Worm (Caenorhabditis elegans) whole organism, L2 larva: ENCODE results near the gene F25H9.6.

Experiments
- C34F6.9 ChIP-seq: fragments of 150-350 bp; optimal IDR thresholded peaks from 2 replicates; lab custom pipeline; 2014; ENCODE audit warnings: missing biosample characterization, missing genetic modification characterization
- F13H6.1 ChIP-seq: sonication (generic microtip); optimal IDR thresholded peaks from 2 replicates; lab custom pipeline; 2016; ENCODE audit warnings: missing genetic modification characterization, missing compliant biosample characterization
- ZK546.5 ChIP-seq: sonication (generic microtip); optimal IDR thresholded peaks from 2 replicates; lab custom pipeline; 2017; ENCODE audit warnings: missing biosample characterization, missing genetic modification characterization
- alr-1 ChIP-seq: fragments of 150-350 bp; optimal IDR thresholded peaks from 2 replicates; lab custom pipeline; 2014; ENCODE audit warnings: missing biosample characterization, missing genetic modification characterization
- aly-2 ChIP-seq: fragments of 150-350 bp; optimal IDR thresholded peaks from 2 replicates; lab custom pipeline; 2014; ENCODE audit warnings: missing biosample characterization, missing genetic modification characterization
- ama-1 ChIP-seq: fragments of 150-350 bp; optimal IDR thresholded peaks from 2 replicates; lab custom pipeline; 2018; ENCODE audit warnings: inconsistent platforms
- blmp-1 ChIP-seq: sonication (generic microtip); optimal IDR thresholded peaks from 2 replicates; lab custom pipeline; 2017; ENCODE audit warnings: missing genetic modification characterization, mild to moderate bottlenecking, missing compliant biosample characterization, antibody characterized with exemption, moderate library complexity; ENCODE audit not compliant: insufficient read depth
- ceh-16 ChIP-seq: fragments of 150-350 bp; optimal IDR thresholded peaks from 2 replicates; lab custom pipeline; 2014; ENCODE audit warnings: missing biosample characterization, missing genetic modification characterization
- ceh-82 ChIP-seq: fragments of 150-350 bp; optimal IDR thresholded peaks from 2 replicates; lab custom pipeline; 2014; ENCODE audit warnings: missing biosample characterization, missing genetic modification characterization
- crh-2 ChIP-seq: sonication (generic microtip); optimal IDR thresholded peaks from 2 replicates; lab custom pipeline; 2017; ENCODE audit warnings: missing biosample characterization, missing genetic modification characterization
- dmd-4 ChIP-seq: sonication (generic microtip); optimal IDR thresholded peaks from 2 replicates; lab custom pipeline; 2017; ENCODE audit warnings: missing biosample characterization, missing genetic modification characterization
- egl-27 ChIP-seq: sonication (generic microtip); optimal IDR thresholded peaks from 3 replicates; lab custom pipeline; 2017; ENCODE audit warnings: missing biosample characterization, missing genetic modification reagents, missing genetic modification characterization
- elt-1 ChIP-seq: fragments of 150-350 bp; optimal IDR thresholded peaks from 2 replicates; lab custom pipeline; 2014; ENCODE audit warnings: missing biosample characterization, missing genetic modification characterization
- elt-3 ChIP-seq: sonication (generic microtip); optimal IDR thresholded peaks from 2 replicates; lab custom pipeline; 2017; ENCODE audit warnings: missing biosample characterization, missing genetic modification characterization
- fos-1 ChIP-seq: fragments of 150-350 bp; optimal IDR thresholded peaks from 2 replicates; lab custom pipeline; 2014; ENCODE audit warnings: missing biosample characterization, missing genetic modification characterization
- lin-11 ChIP-seq: fragments of 150-350 bp; sonication (generic microtip); optimal IDR thresholded peaks from 2 replicates; lab custom pipeline; 2014; ENCODE audit warnings: missing biosample characterization, missing genetic modification characterization, inconsistent platforms, mixed read lengths
- lin-13 ChIP-seq: fragments of 150-350 bp; optimal IDR thresholded peaks from 2 replicates; lab custom pipeline; 2014; ENCODE audit warnings: missing biosample characterization, missing genetic modification reagents, missing genetic modification characterization
- lsy-2 ChIP-seq, 2 experiments: fragments of 150-350 bp in 1 of 2; sonication (generic microtip) in 1 of 2; optimal IDR thresholded peaks; 2 replicates each; lab custom pipeline; 2014 to 2017; ENCODE audit warnings: missing biosample characterization in 2 of 2, missing genetic modification characterization in 2 of 2
- mbf-1 ChIP-seq: sonication (generic microtip); optimal IDR thresholded peaks from 2 replicates; lab custom pipeline; 2017; ENCODE audit warnings: missing biosample characterization, missing genetic modification characterization
- nhr-11 ChIP-seq: fragments of 150-350 bp; optimal IDR thresholded peaks from 2 replicates; lab custom pipeline; 2014; ENCODE audit warnings: missing biosample characterization, missing genetic modification characterization
- nhr-129 ChIP-seq: fragments of 150-350 bp; optimal IDR thresholded peaks from 2 replicates; lab custom pipeline; 2014; ENCODE audit warnings: missing biosample characterization, missing genetic modification characterization
- nhr-21 ChIP-seq: fragments of 150-350 bp; optimal IDR thresholded peaks from 2 replicates; lab custom pipeline; 2014; ENCODE audit warnings: missing biosample characterization, missing genetic modification characterization
- nhr-23 ChIP-seq: fragments of 150-350 bp; optimal IDR thresholded peaks from 2 replicates; lab custom pipeline; 2014; ENCODE audit warnings: missing biosample characterization, missing genetic modification reagents, missing genetic modification characterization
- nhr-237 ChIP-seq: fragments of 150-350 bp; optimal IDR thresholded peaks from 2 replicates; lab custom pipeline; 2014; ENCODE audit warnings: missing biosample characterization, missing genetic modification characterization
- nhr-25 ChIP-seq: fragments of 150-350 bp; sonication (generic microtip); optimal IDR thresholded peaks from 3 replicates; lab custom pipeline; 2014; ENCODE audit warnings: missing biosample characterization, missing genetic modification characterization
- sem-4 ChIP-seq: fragments of 150-350 bp; optimal IDR thresholded peaks from 2 replicates; lab custom pipeline; 2014; ENCODE audit warnings: missing biosample characterization, missing genetic modification reagents, missing genetic modification characterization
- sma-3 ChIP-seq: sonication (generic microtip); optimal IDR thresholded peaks from 2 replicates; lab custom pipeline; 2016; ENCODE audit warnings: missing genetic modification reagents, missing genetic modification characterization, missing compliant biosample characterization
- sma-9 ChIP-seq, 2 experiments: fragments of 150-350 bp in 1 of 2; sonication (generic microtip) in 1 of 2; optimal IDR thresholded peaks; 2 replicates each; lab custom pipeline; 2014 to 2016; ENCODE audit warnings: missing genetic modification characterization in 2 of 2, mild to moderate bottlenecking in 1 of 2, missing biosample characterization in 1 of 2, missing compliant biosample characterization in 1 of 2, missing genetic modification reagents in 1 of 2, moderate library complexity in 1 of 2
- snpc-4 ChIP-seq: fragments of 150-350 bp; optimal IDR thresholded peaks from 2 replicates; lab custom pipeline; 2014; ENCODE audit warnings: missing biosample characterization, missing genetic modification characterization
- unc-55 ChIP-seq: fragments of 150-350 bp; sonication (generic microtip); optimal IDR thresholded peaks from 3 replicates; lab custom pipeline; 2014; ENCODE audit warnings: missing biosample characterization, missing genetic modification reagents, missing genetic modification characterization
- unc-62 ChIP-seq: fragments of 150-350 bp; optimal IDR thresholded peaks from 2 replicates; lab custom pipeline; 2014; ENCODE audit warnings: missing biosample characterization, missing genetic modification reagents, missing genetic modification characterization
- zag-1 ChIP-seq: fragments of 150-350 bp; optimal IDR thresholded peaks from 2 replicates; lab custom pipeline; 2014; ENCODE audit warnings: missing biosample characterization, missing genetic modification characterization
- ztf-1 ChIP-seq: fragments of 200-800 bp; sonication (Bioruptor generic); conservative IDR thresholded peaks from 2 replicates; pipeline ENCODE4 v1.3.6; 2022; ENCODE audit warnings: missing genetic modification characterization, missing compliant biosample characterization
- ztf-11 ChIP-seq: sonication (generic microtip); optimal IDR thresholded peaks from 2 replicates; lab custom pipeline; 2017; ENCODE audit warnings: missing biosample characterization, missing genetic modification characterization
- ztf-4 ChIP-seq: fragments of 150-350 bp; optimal IDR thresholded peaks from 2 replicates; lab custom pipeline; 2014; ENCODE audit warnings: missing biosample characterization, missing genetic modification characterization

Gene F25H9.6

DNA sequence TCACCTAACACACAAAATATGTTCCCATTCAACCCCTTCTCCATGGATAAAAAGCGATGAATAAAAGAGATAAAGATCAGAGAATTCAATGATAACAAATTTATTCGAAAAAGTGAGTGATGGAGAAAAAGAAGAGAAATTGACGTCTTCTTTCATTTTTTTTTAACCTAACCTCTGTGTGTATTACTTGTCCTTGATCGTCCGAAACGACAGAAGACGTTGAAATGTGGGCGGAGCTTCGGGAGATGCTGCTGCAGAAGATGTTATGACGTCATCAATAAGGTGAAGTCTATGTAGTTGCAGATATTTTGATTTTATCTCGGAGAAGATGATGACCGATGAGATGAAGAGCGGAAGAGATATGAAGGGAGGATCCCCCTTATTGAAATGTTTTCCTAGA lies 21.7 kb upstream of the F25H9.6 start, which contains the start of gene T10G3.3:
Gene T10G3.3 (minus strand): TSS at position 370 of the 400 bp plus-strand sequence.
- TF ChIP-seq blmp-1 (tag; lab: Kevin White, UChicago) (peak; percentile 70), fos-1 (tag; lab: Kevin White, UChicago) (peak; percentile 51), nhr-23 (tag; lab: Kevin White, UChicago) (no peak), lin-13 (GFP tag; lab: Kevin White, UChicago) (no peak), dmd-4 (tag; lab: Kevin White, UChicago) (no peak), nhr-25 (tag; lab: Kevin White, UChicago) (peak; percentile 61), ceh-16 (peak; percentile 57), nhr-21 (tag; lab: Kevin White, UChicago) (peak; percentile 4), egl-27 (tag; lab: Kevin White, UChicago) (peak; percentile 13), aly-2 (tag; lab: Kevin White, UChicago) (no peak), sma-9 (GFP tag; optimal IDR thresholded peaks at IDR 0.05; lab: Kevin White, UChicago) (peak; percentile 55), sma-9 (tag; optimal IDR thresholded peaks at IDR 0.05; lab: Kevin White, UChicago) (no peak), mbf-1 (tag; lab: Kevin White, UChicago) (no peak), elt-1 (tag; lab: Kevin White, UChicago) (peak; percentile 43)

ce11 chrV:13488297-13488803 lies 20.2 kb upstream of the F25H9.6 start:
- peak; percentile 20 for TF ChIP-seq blmp-1 (tag; lab: Kevin White, UChicago)
- TF ChIP-seq unc-62 (GFP tag; lab: Kevin White, UChicago): no peak
- TF ChIP-seq nhr-11 (tag; lab: Kevin White, UChicago): no peak
- peak; percentile 46 for TF ChIP-seq sma-9 (GFP tag; optimal IDR thresholded peaks at IDR 0.05; lab: Kevin White, UChicago)
- no peak for TF ChIP-seq sma-9 (tag; optimal IDR thresholded peaks at IDR 0.05; lab: Kevin White, UChicago)
- TF ChIP-seq lsy-2 (tag; optimal IDR thresholded peaks at IDR 0.05; lab: Kevin White, UChicago): no peak
- no peak for TF ChIP-seq nhr-237
- no peak for TF ChIP-seq lin-11 (tag; lab: Kevin White, UChicago)
- no peak for TF ChIP-seq mbf-1 (tag; lab: Kevin White, UChicago)
- no peak for TF ChIP-seq ztf-1 (GFP tag; lab: Robert Waterston, UW)
- TF ChIP-seq ceh-82 (tag; lab: Kevin White, UChicago): no peak
- no peak for TF ChIP-seq F13H6.1 (tag; lab: Kevin White, UChicago)
- no peak for TF ChIP-seq elt-1 (tag; lab: Kevin White, UChicago)
- TF ChIP-seq nhr-25 (tag; lab: Kevin White, UChicago): peak; percentile 44

ce11 chrV:13485732-13486131 lies 17.6 kb upstream of the F25H9.6 start:
- no peak for TF ChIP-seq ztf-11 (tag; lab: Kevin White, UChicago)
- TF ChIP-seq fos-1 (tag; lab: Kevin White, UChicago): no peak
- no peak for TF ChIP-seq ama-1 (lab: Kevin White, UChicago)
- TF ChIP-seq lin-11 (tag; lab: Kevin White, UChicago): no peak
- TF ChIP-seq lin-13 (GFP tag; lab: Kevin White, UChicago): no peak
- no peak for TF ChIP-seq alr-1 (tag; lab: Kevin White, UChicago)
- TF ChIP-seq nhr-23 (tag; lab: Kevin White, UChicago): no peak
- no peak for TF ChIP-seq ceh-82 (tag; lab: Kevin White, UChicago)
- TF ChIP-seq aly-2 (tag; lab: Kevin White, UChicago): no peak

ce11 chrV:13484339-13484738 lies 16.2 kb upstream of the F25H9.6 start, which contains the start of gene T10G3.4:
T10G3.4 (minus strand) TSS chrV:13484439.
- TF ChIP-seq dmd-4 (tag; lab: Kevin White, UChicago) (no peak), mbf-1 (tag; lab: Kevin White, UChicago) (no peak), lsy-2 (tag; optimal IDR thresholded peaks at IDR 0.05; lab: Kevin White, UChicago) (no peak), fos-1 (tag; lab: Kevin White, UChicago) (no peak), elt-3 (tag; lab: Kevin White, UChicago) (no peak), sma-3 (GFP tag; lab: Kevin White, UChicago) (no peak)

ce11 chrV:13479766-13480165 lies 11.6 kb upstream of the F25H9.6 start, which contains the start of gene T10G3.2:
T10G3.2 (minus strand) TSS chrV:13479866.
- TF ChIP-seq ceh-16 (no peak), ceh-82 (tag; lab: Kevin White, UChicago) (no peak)

ce11 chrV:13476350-13476749 lies 8.2 kb upstream of the F25H9.6 start, which contains the start of gene T10G3.8:
T10G3.8 (minus strand) TSS chrV:13476450.
- TF ChIP-seq ama-1 (lab: Kevin White, UChicago): no peak
- TF ChIP-seq ZK546.5 (tag; lab: Kevin White, UChicago): no peak
- no peak for TF ChIP-seq zag-1 (tag; lab: Kevin White, UChicago)
- TF ChIP-seq sem-4 (tag; lab: Kevin White, UChicago): no peak
- no peak for TF ChIP-seq nhr-237
- TF ChIP-seq alr-1 (tag; lab: Kevin White, UChicago): no peak
- no peak for TF ChIP-seq unc-55 (GFP tag; lab: Kevin White, UChicago)
- no peak for TF ChIP-seq nhr-129 (tag; lab: Kevin White, UChicago)
- TF ChIP-seq ceh-16: no peak
- TF ChIP-seq ztf-4: no peak
- no peak for TF ChIP-seq mbf-1 (tag; lab: Kevin White, UChicago)
- TF ChIP-seq sma-3 (GFP tag; lab: Kevin White, UChicago): no peak
- TF ChIP-seq snpc-4 (tag; lab: Kevin White, UChicago): no peak
- no peak for TF ChIP-seq crh-2 (tag; lab: Kevin White, UChicago)
- TF ChIP-seq elt-3 (tag; lab: Kevin White, UChicago): no peak
- TF ChIP-seq blmp-1 (tag; lab: Kevin White, UChicago): no peak
- no peak for TF ChIP-seq C34F6.9 (tag; lab: Kevin White, UChicago)
